Fruit fly (Drosophila melanogaster) whole organism, embryonic: ENCODE data around the gene CG42827.

ENCODE experiments used
- Abd-B ChIP-seq: fragments of 200-800 bp; sonication (Bioruptor generic); optimal IDR thresholded peaks from 2 replicates; lab custom pipeline; 2018; ENCODE audit warnings: missing biosample characterization, mild to moderate bottlenecking, missing genetic modification characterization, moderate library complexity
- CG10462 ChIP-seq: fragments of 200-800 bp; sonication (Bioruptor generic); optimal IDR thresholded peaks from 2 replicates; lab custom pipeline; 2016; ENCODE audit warnings: missing biosample characterization, missing genetic modification characterization
- CG10979 ChIP-seq: fragments of 200-800 bp; sonication (Bioruptor generic); optimal IDR thresholded peaks from 2 replicates; lab custom pipeline; 2018; ENCODE audit warnings: missing biosample characterization, mild to moderate bottlenecking, missing genetic modification characterization, moderate library complexity
- CG11456 ChIP-seq: fragments of 200-800 bp; sonication (Bioruptor generic); IDR thresholded peaks from 3 replicates; pipeline ENCODE4 v1.3.6; 2022; ENCODE audit warnings: missing biosample characterization, missing genetic modification characterization
- CG13424 ChIP-seq: fragments of 200-800 bp; sonication (Bioruptor generic); optimal IDR thresholded peaks from 2 replicates; lab custom pipeline; 2019; ENCODE audit warnings: missing biosample characterization, mild to moderate bottlenecking, missing genetic modification characterization, moderate library complexity
- CG1602 ChIP-seq: fragments of 200-800 bp; sonication (Bioruptor generic); optimal IDR thresholded peaks from 3 replicates; lab custom pipeline; 2016; ENCODE audit warnings: missing biosample characterization, missing genetic modification characterization
- CG17385 ChIP-seq: fragments of 200-800 bp; sonication (Bioruptor generic); optimal IDR thresholded peaks from 3 replicates; lab custom pipeline; 2018; ENCODE audit warnings: missing biosample characterization, mild to moderate bottlenecking, missing genetic modification characterization
- CG18599 ChIP-seq: fragments of 200-800 bp; sonication (Bioruptor generic); optimal IDR thresholded peaks from 3 replicates; lab custom pipeline; 2017; ENCODE audit warnings: missing biosample characterization, missing genetic modification characterization, mild to moderate bottlenecking, moderate library complexity, missing genetic modification reagents
- CG18764 ChIP-seq: fragments of 200-800 bp; sonication (Bioruptor generic); optimal IDR thresholded peaks from 3 replicates; lab custom pipeline; 2016; ENCODE audit warnings: missing biosample characterization, missing genetic modification characterization
- CG33213 ChIP-seq: fragments of 200-800 bp; sonication (Bioruptor generic); optimal IDR thresholded peaks from 3 replicates; lab custom pipeline; 2016; ENCODE audit warnings: missing biosample characterization, missing genetic modification characterization
- CG33557 ChIP-seq: fragments of 200-800 bp; sonication (Bioruptor generic); optimal IDR thresholded peaks from 2 replicates; lab custom pipeline; 2019; ENCODE audit warnings: missing biosample characterization, mild to moderate bottlenecking, missing genetic modification characterization, moderate library complexity
- CG4424 ChIP-seq: fragments of 200-800 bp; sonication (Bioruptor generic); optimal IDR thresholded peaks from 3 replicates; lab custom pipeline; 2016; ENCODE audit warnings: missing biosample characterization, missing genetic modification characterization
- CG5180 ChIP-seq: fragments of 200-800 bp; sonication (Bioruptor generic); optimal IDR thresholded peaks from 3 replicates; lab custom pipeline; 2017; ENCODE audit warnings: missing biosample characterization, missing genetic modification characterization, mild to moderate bottlenecking, moderate library complexity, missing genetic modification reagents
- CG6254 ChIP-seq: fragments of 200-800 bp; sonication (Bioruptor generic); optimal IDR thresholded peaks from 3 replicates; lab custom pipeline; 2017; ENCODE audit warnings: mild to moderate bottlenecking, missing biosample characterization, missing genetic modification reagents, missing genetic modification characterization
- CG7271 ChIP-seq: fragments of 200-800 bp; sonication (Bioruptor generic); optimal IDR thresholded peaks from 2 replicates; lab custom pipeline; 2018; ENCODE audit warnings: missing biosample characterization, mild to moderate bottlenecking, missing genetic modification characterization, moderate library complexity
- CG7556 ChIP-seq: fragments of 200-800 bp; sonication (Bioruptor generic); optimal IDR thresholded peaks from 2 replicates; lab custom pipeline; 2017; ENCODE audit warnings: missing biosample characterization, mild to moderate bottlenecking, missing genetic modification characterization
- CG8290 ChIP-seq, 3 experiments: fragments of 200-800 bp; sonication (Bioruptor generic); optimal IDR thresholded peaks; 2 replicates each; lab custom pipeline; 2016 to 2019; ENCODE audit warnings: missing biosample characterization in 3 of 3, missing genetic modification characterization in 3 of 3, mild to moderate bottlenecking in 2 of 3, moderate library complexity in 1 of 3
- CTCF ChIP-seq: fragments of 200-800 bp; sonication (Bioruptor generic); optimal IDR thresholded peaks from 2 replicates; lab custom pipeline; 2017; ENCODE audit warnings: missing biosample characterization, mild to moderate bottlenecking, missing genetic modification characterization, moderate library complexity
- CkIIα-i1 ChIP-seq: fragments of 200-800 bp; sonication (Bioruptor generic); IDR thresholded peaks from 2 replicates; pipeline ENCODE4 v1.3.6; 2022; ENCODE audit warnings: missing biosample characterization, missing genetic modification characterization
- Dad ChIP-seq: fragments of 200-800 bp; sonication (Bioruptor generic); optimal IDR thresholded peaks from 3 replicates; lab custom pipeline; 2016; ENCODE audit warnings: missing biosample characterization, missing genetic modification characterization
- Fer2 ChIP-seq: fragments of 200-800 bp; sonication (Bioruptor generic); optimal IDR thresholded peaks from 2 replicates; lab custom pipeline; 2018; ENCODE audit warnings: missing biosample characterization, mild to moderate bottlenecking, missing genetic modification characterization, moderate library complexity
- Gug ChIP-seq: fragments of 200-800 bp; sonication (Bioruptor generic); IDR thresholded peaks from 4 replicates; pipeline ENCODE4 v1.3.6; 2022; ENCODE audit warnings: missing biosample characterization, missing genetic modification characterization
- HLH4C ChIP-seq: fragments of 200-800 bp; sonication (Bioruptor generic); IDR thresholded peaks from 3 replicates; pipeline ENCODE4 v1.3.6; 2022; ENCODE audit warnings: missing biosample characterization, missing genetic modification characterization; ENCODE audit not compliant: partially characterized antibody
- Jarid2 ChIP-seq: fragments of 200-800 bp; sonication (Bioruptor generic); optimal IDR thresholded peaks from 3 replicates; lab custom pipeline; 2017; ENCODE audit warnings: mild to moderate bottlenecking, missing biosample characterization, missing genetic modification reagents, missing genetic modification characterization
- MESR4 ChIP-seq: fragments of 200-800 bp; sonication (Bioruptor generic); optimal IDR thresholded peaks from 2 replicates; lab custom pipeline; 2018; ENCODE audit warnings: missing biosample characterization, mild to moderate bottlenecking, missing genetic modification characterization, moderate library complexity
- Med ChIP-seq: fragments of 200-800 bp; sonication (Bioruptor generic); peaks from one replicate; lab custom pipeline; 2016; ENCODE audit warnings: missing biosample characterization, missing genetic modification characterization, mild to moderate bottlenecking, inconsistent platforms, moderate library complexity
- Nf-YB ChIP-seq: fragments of 200-800 bp; sonication (Bioruptor generic); optimal IDR thresholded peaks from 3 replicates; lab custom pipeline; 2019; ENCODE audit warnings: missing biosample characterization, mild to moderate bottlenecking, missing genetic modification characterization, moderate library complexity
- Sin3A ChIP-seq: fragments of >200 bp; optimal IDR thresholded peaks from 2 replicates; lab custom pipeline; 2018
- Vsx1 ChIP-seq: fragments of 200-800 bp; sonication (Bioruptor generic); optimal IDR thresholded peaks from 2 replicates; lab custom pipeline; 2017; ENCODE audit warnings: missing biosample characterization, mild to moderate bottlenecking, missing genetic modification characterization, missing genetic modification reagents
- YL-1 ChIP-seq: fragments of 200-800 bp; sonication (Bioruptor generic); optimal IDR thresholded peaks from 3 replicates; lab custom pipeline; 2017; ENCODE audit warnings: missing biosample characterization, mild to moderate bottlenecking, missing genetic modification characterization
- ato ChIP-seq: fragments of 200-800 bp; sonication (Bioruptor generic); IDR thresholded peaks from 2 replicates; pipeline ENCODE4 v1.3.6; 2022; ENCODE audit warnings: missing biosample characterization, missing genetic modification characterization; ENCODE audit not compliant: partially characterized antibody
- br ChIP-seq: fragments of >200 bp; optimal IDR thresholded peaks from 2 replicates; lab custom pipeline; 2017
- dm ChIP-seq: fragments of 200-800 bp; sonication (Bioruptor generic); optimal IDR thresholded peaks from 3 replicates; lab custom pipeline; 2016; ENCODE audit warnings: missing biosample characterization, missing genetic modification characterization
- dmrt99B ChIP-seq: fragments of 200-800 bp; sonication (Bioruptor generic); optimal IDR thresholded peaks from 2 replicates; lab custom pipeline; 2018; ENCODE audit warnings: missing biosample characterization, mild to moderate bottlenecking, missing genetic modification characterization, moderate library complexity
- eyg ChIP-seq: fragments of 200-800 bp; sonication (Bioruptor generic); optimal IDR thresholded peaks from 3 replicates; lab custom pipeline; 2016; ENCODE audit warnings: missing biosample characterization, missing genetic modification characterization
- jigr1 ChIP-seq: fragments of 200-800 bp; sonication (Bioruptor generic); IDR thresholded peaks from 3 replicates; pipeline ENCODE4 v1.3.6; 2022; ENCODE audit warnings: missing biosample characterization, missing genetic modification characterization
- knrl ChIP-seq: fragments of 200-800 bp; sonication (Bioruptor generic); IDR thresholded peaks from 3 replicates; pipeline ENCODE4 v1.3.6; 2022; ENCODE audit warnings: missing biosample characterization, missing genetic modification characterization; ENCODE audit not compliant: partially characterized antibody
- lbe ChIP-seq: fragments of 200-800 bp; sonication (Bioruptor generic); optimal IDR thresholded peaks from 2 replicates; lab custom pipeline; 2016; ENCODE audit warnings: missing biosample characterization, mild to moderate bottlenecking, missing genetic modification characterization
- lov ChIP-seq, 2 experiments: fragments of 200-800 bp in 1 of 2; fragments of >200 bp in 1 of 2; sonication (Bioruptor generic) in 1 of 2; IDR thresholded peaks in 1 of 2; optimal IDR thresholded peaks in 1 of 2; 2 replicates in 1 of 2; 3 replicates in 1 of 2; pipeline versions ENCODE4 v1.3.6 to Lab custom; 2017 to 2022; ENCODE audit warnings: missing biosample characterization in 1 of 2, missing genetic modification characterization in 1 of 2
- pb ChIP-seq: fragments of 200-800 bp; sonication (Bioruptor generic); optimal IDR thresholded peaks from 3 replicates; lab custom pipeline; 2016; ENCODE audit warnings: missing biosample characterization, missing genetic modification characterization
- peb ChIP-seq: fragments of 200-800 bp; sonication (Bioruptor generic); IDR thresholded peaks from 2 replicates; pipeline ENCODE4 v1.3.6; 2022; ENCODE audit warnings: missing biosample characterization, missing genetic modification characterization
- pros ChIP-seq: fragments of 200-800 bp; sonication (Bioruptor generic); optimal IDR thresholded peaks from 3 replicates; lab custom pipeline; 2019; ENCODE audit warnings: missing biosample characterization, mild to moderate bottlenecking, missing genetic modification characterization, moderate library complexity
- sc ChIP-seq, 3 experiments: fragments of >200 bp in 2 of 3; fragments of 200-800 bp in 1 of 3; sonication (Bioruptor generic) in 1 of 3; optimal IDR thresholded peaks; 2 replicates in 2 of 3; 3 replicates in 1 of 3; lab custom pipeline; 2017; ENCODE audit warnings: mild to moderate bottlenecking in 1 of 3, missing biosample characterization in 1 of 3, missing genetic modification characterization in 1 of 3, missing genetic modification reagents in 1 of 3
- schlank ChIP-seq: fragments of 200-800 bp; sonication (Bioruptor generic); optimal IDR thresholded peaks from 2 replicates; lab custom pipeline; 2018; ENCODE audit warnings: missing biosample characterization, mild to moderate bottlenecking, missing genetic modification characterization
- tap ChIP-seq: fragments of 200-800 bp; optimal IDR thresholded peaks from 3 replicates; lab custom pipeline; 2019; ENCODE audit warnings: missing biosample characterization, mild to moderate bottlenecking, missing genetic modification characterization, moderate library complexity
- toy ChIP-seq: fragments of 200-800 bp; sonication (Bioruptor generic); IDR thresholded peaks from 2 replicates; pipeline ENCODE4 v1.3.6; 2022; ENCODE audit warnings: missing biosample characterization, missing genetic modification characterization
- unc-4 ChIP-seq: fragments of 200-800 bp; sonication (Bioruptor generic); IDR thresholded peaks from 2 replicates; pipeline ENCODE4 v1.3.6; 2022; ENCODE audit warnings: missing biosample characterization, missing genetic modification characterization; ENCODE audit not compliant: partially characterized antibody
- wor ChIP-seq: fragments of 200-800 bp; sonication (Bioruptor generic); IDR thresholded peaks from 2 replicates; pipeline ENCODE4 v1.3.6; 2022; ENCODE audit warnings: missing biosample characterization, missing genetic modification characterization
- zen2 ChIP-seq: fragments of 200-800 bp; sonication (Bioruptor generic); IDR thresholded peaks from 3 replicates; pipeline ENCODE4 v1.3.6; 2022; ENCODE audit warnings: missing biosample characterization, missing genetic modification characterization; ENCODE audit not compliant: partially characterized antibody
- zf30C ChIP-seq: fragments of 200-800 bp; sonication (Bioruptor generic); optimal IDR thresholded peaks from 3 replicates; lab custom pipeline; 2018; ENCODE audit warnings: missing biosample characterization, mild to moderate bottlenecking, missing genetic modification characterization

The CG42827 gene

dm6 chr3R:23374290-23374689 is 1.6 kb downstream of the CG42827 start (continued):
- 0 out of 3 replicates have a peak, but pooled peaks have one; percentile 29 for TF ChIP-seq zen2 (GFP tag; lab: Robert Waterston, UW)
- TF ChIP-seq Abd-B (GFP tag; lab: Kevin White, UChicago) = no peak
- no peak for TF ChIP-seq Vsx1 (GFP tag; lab: Kevin White, UChicago)
- TF ChIP-seq CG10462 (GFP tag; lab: Kevin White, UChicago) = no peak
- TF ChIP-seq CG11456 (GFP tag; lab: Robert Waterston, UW) = no peak
- no peak for TF ChIP-seq Jarid2 (GFP tag; lab: Kevin White, UChicago)
- no peak for TF ChIP-seq YL-1
- peak; percentile 41; the same call in 1 of the 2 replicates for TF ChIP-seq unc-4 (GFP tag; lab: Robert Waterston, UW)
- TF ChIP-seq lbe = peak; percentile 18
- TF ChIP-seq CkIIα-i1 (GFP tag; lab: Robert Waterston, UW) = no peak
- no peak for TF ChIP-seq CG33213 (GFP tag; lab: Kevin White, UChicago)
- no peak for TF ChIP-seq dm (GFP tag; lab: Kevin White, UChicago)
- TF ChIP-seq CG5180 = no peak
- no peak for TF ChIP-seq jigr1 (GFP tag; lab: Robert Waterston, UW)
- no peak for TF ChIP-seq ato
- TF ChIP-seq CG10979 (tag; lab: Kevin White, UChicago) = no peak
- no peak for TF ChIP-seq eyg (GFP tag; lab: Kevin White, UChicago)
- no peak for TF ChIP-seq CG18599 (GFP tag; lab: Kevin White, UChicago)
- no peak for TF ChIP-seq CG7556 (GFP tag; lab: Kevin White, UChicago)
- no peak for TF ChIP-seq br
- TF ChIP-seq lov (optimal IDR thresholded peaks at IDR 0.05; lab: Kevin White, UChicago) = no peak
- TF ChIP-seq lov (GFP tag; IDR thresholded peaks at IDR 0.05; lab: Robert Waterston, UW) = no peak
- no peak for TF ChIP-seq peb (GFP tag; lab: Robert Waterston, UW)
- no peak for TF ChIP-seq CG4424 (GFP tag; lab: Kevin White, UChicago)
- TF ChIP-seq schlank (tag; lab: Kevin White, UChicago) = no peak
- no peak for TF ChIP-seq HLH4C (GFP tag; lab: Robert Waterston, UW)
- no peak for TF ChIP-seq CG6254 (GFP tag; lab: Kevin White, UChicago)
- no peak for TF ChIP-seq MESR4 (GFP tag; lab: Kevin White, UChicago)
- no peak for TF ChIP-seq CG17385 (GFP tag; lab: Kevin White, UChicago)
- no peak for TF ChIP-seq CTCF (GFP tag; lab: Kevin White, UChicago)
- TF ChIP-seq CG18764 (GFP tag; lab: Kevin White, UChicago) = no peak
- no peak for TF ChIP-seq CG7271 (tag; lab: Kevin White, UChicago)
- TF ChIP-seq zf30C (GFP tag; lab: Kevin White, UChicago) = no peak
- no peak for TF ChIP-seq Dad (GFP tag; lab: Kevin White, UChicago)
- TF ChIP-seq CG13424 (tag; lab: Kevin White, UChicago) = no peak
- TF ChIP-seq sc (optimal IDR thresholded peaks at IDR 0.05; lab: Kevin White, UChicago) = no peak
- TF ChIP-seq sc (GFP tag; optimal IDR thresholded peaks at IDR 0.05; lab: Kevin White, UChicago) = no peak
- TF ChIP-seq knrl (GFP tag; lab: Robert Waterston, UW) = no peak
- no peak for TF ChIP-seq Nf-YB (GFP tag; lab: Kevin White, UChicago)
- no peak for TF ChIP-seq pros (GFP tag; lab: Kevin White, UChicago)
- no peak for TF ChIP-seq CG33557
- TF ChIP-seq dmrt99B (tag; lab: Kevin White, UChicago) = no peak
- no peak for TF ChIP-seq Sin3A (lab: Kevin White, UChicago)
- no peak for TF ChIP-seq pb (GFP tag; lab: Kevin White, UChicago)
- no peak for TF ChIP-seq CG1602 (GFP tag; lab: Kevin White, UChicago)
- TF ChIP-seq tap (tag; lab: Kevin White, UChicago) = no peak
- TF ChIP-seq Fer2 (tag; lab: Kevin White, UChicago) = no peak
- no peak for TF ChIP-seq CG8290 (GFP tag; optimal IDR thresholded peaks at IDR 0.05; lab: Kevin White, UChicago)
- TF ChIP-seq CG8290 (tag; optimal IDR thresholded peaks at IDR 0.05; lab: Kevin White, UChicago) = no peak
- TF ChIP-seq Med (GFP tag; lab: Kevin White, UChicago) = peak; percentile 62
- TF ChIP-seq wor (GFP tag; lab: Robert Waterston, UW) = no peak
- no peak for TF ChIP-seq toy
- TF ChIP-seq Gug (GFP tag; lab: Robert Waterston, UW) = no peak
